Worm (Caenorhabditis elegans) whole organism, early embryonic: ENCODE data around the gene ZK896.4.

ENCODE experiments used
- B0310.2 ChIP-seq: sonication (generic microtip); optimal IDR thresholded peaks from 2 replicates; lab custom pipeline; 2016; ENCODE audit warnings: mild to moderate bottlenecking, missing genetic modification characterization, missing compliant biosample characterization
- F13C5.2 ChIP-seq: sonication (generic microtip); optimal IDR thresholded peaks from 2 replicates; lab custom pipeline; 2017; ENCODE audit warnings: mild to moderate bottlenecking, missing genetic modification characterization, inconsistent platforms, missing compliant biosample characterization
- aly-1 ChIP-seq: sonication (generic microtip); optimal IDR thresholded peaks from 2 replicates; lab custom pipeline; 2016; ENCODE audit warnings: missing genetic modification characterization, missing compliant biosample characterization
- ama-1 ChIP-seq: fragments of 150-350 bp; optimal IDR thresholded peaks from 2 replicates; lab custom pipeline; 2014
- ceh-13 ChIP-seq: fragments of 200-800 bp; sonication (Bioruptor generic); optimal IDR thresholded peaks from 2 replicates; lab custom pipeline; 2018; ENCODE audit warnings: mild to moderate bottlenecking, missing genetic modification characterization, missing compliant biosample characterization
- ceh-36 ChIP-seq: sonication (generic microtip); optimal IDR thresholded peaks from 2 replicates; lab custom pipeline; 2016; ENCODE audit warnings: missing genetic modification characterization, inconsistent platforms, missing compliant biosample characterization
- ets-7 ChIP-seq: sonication (generic microtip); optimal IDR thresholded peaks from 2 replicates; lab custom pipeline; 2016; ENCODE audit warnings: missing genotype, missing genetic modification characterization, missing compliant biosample characterization
- flt-1 ChIP-seq: fragments of 200-800 bp; sonication (Bioruptor generic); IDR thresholded peaks from 2 replicates; pipeline ENCODE4 v1.3.6; 2022; ENCODE audit warnings: missing genetic modification characterization, missing compliant biosample characterization
- hmbx-1 ChIP-seq: sonication (generic microtip); optimal IDR thresholded peaks from 2 replicates; lab custom pipeline; 2016; ENCODE audit warnings: mild to moderate bottlenecking, missing genetic modification characterization, missing compliant biosample characterization
- hmg-4 ChIP-seq: fragments of 200-800 bp; sonication (Bioruptor generic); optimal IDR thresholded peaks from 2 replicates; lab custom pipeline; 2018; ENCODE audit warnings: mild to moderate bottlenecking, missing genetic modification characterization, missing compliant biosample characterization
- hnd-1 ChIP-seq: sonication (generic microtip); optimal IDR thresholded peaks from 2 replicates; lab custom pipeline; 2016; ENCODE audit warnings: missing genetic modification characterization, missing compliant biosample characterization
- pes-1 ChIP-seq: fragments of 200-800 bp; sonication (Bioruptor generic); IDR thresholded peaks from 2 replicates; pipeline ENCODE4 v1.3.6; 2022; ENCODE audit warnings: missing genetic modification reagents, missing genetic modification characterization, missing compliant biosample characterization
- scrt-1 ChIP-seq: fragments of 200-800 bp; sonication (Bioruptor generic); IDR thresholded peaks from 2 replicates; pipeline ENCODE4 v1.3.6; 2022; ENCODE audit warnings: missing genetic modification characterization, missing compliant biosample characterization
- sea-1 ChIP-seq: fragments of 200-800 bp; sonication (Bioruptor generic); conservative IDR thresholded peaks from 2 replicates; pipeline ENCODE4 v1.3.6; 2022; ENCODE audit warnings: missing genetic modification characterization, missing compliant biosample characterization
- tbx-11 ChIP-seq: fragments of 200-800 bp; sonication (Bioruptor generic); IDR thresholded peaks from 2 replicates; pipeline ENCODE4 v1.3.6; 2022; ENCODE audit warnings: missing genetic modification characterization, missing compliant biosample characterization
- tbx-37 ChIP-seq: fragments of 200-800 bp; sonication (Bioruptor generic); conservative IDR thresholded peaks from 2 replicates; pipeline ENCODE4 v1.3.6; 2022; ENCODE audit warnings: missing genetic modification reagents, missing genetic modification characterization, missing compliant biosample characterization
- tra-4 ChIP-seq: sonication (generic microtip); optimal IDR thresholded peaks from 2 replicates; lab custom pipeline; 2017; ENCODE audit warnings: missing genetic modification characterization, missing compliant biosample characterization

Gene ZK896.4

DNA sequence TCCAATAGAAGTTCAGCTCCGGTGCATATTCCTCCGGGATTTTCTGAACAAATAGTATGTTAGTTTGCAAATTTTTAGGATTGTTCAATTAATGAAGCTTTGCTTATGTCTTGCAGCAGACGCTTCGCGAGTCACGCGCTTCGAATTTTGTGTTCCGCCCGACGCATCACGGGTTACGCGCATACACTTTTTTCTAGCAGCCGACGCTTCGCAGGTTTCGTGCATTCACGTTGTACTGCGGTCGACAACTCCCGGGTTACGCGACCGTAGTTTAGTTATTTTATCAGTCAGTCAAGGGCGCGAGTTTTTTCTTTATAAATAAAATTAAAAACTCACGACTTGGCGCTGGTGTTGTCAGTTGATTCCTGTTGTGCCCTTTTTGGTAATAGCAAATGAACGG is 13.3 kb downstream of the ZK896.4 start:
- TF ChIP-seq flt-1 (GFP tag; lab: Robert Waterston, UW) (no peak), ceh-36 (tag; lab: Kevin White, UChicago) (no peak), hmg-4 (no peak), tra-4 (tag; lab: Kevin White, UChicago) (no peak), pes-1 (GFP tag; lab: Robert Waterston, UW) (no peak), tbx-37 (GFP tag; lab: Robert Waterston, UW) (no peak), ceh-13 (GFP tag; lab: Kevin White, UChicago) (no peak)

DNA sequence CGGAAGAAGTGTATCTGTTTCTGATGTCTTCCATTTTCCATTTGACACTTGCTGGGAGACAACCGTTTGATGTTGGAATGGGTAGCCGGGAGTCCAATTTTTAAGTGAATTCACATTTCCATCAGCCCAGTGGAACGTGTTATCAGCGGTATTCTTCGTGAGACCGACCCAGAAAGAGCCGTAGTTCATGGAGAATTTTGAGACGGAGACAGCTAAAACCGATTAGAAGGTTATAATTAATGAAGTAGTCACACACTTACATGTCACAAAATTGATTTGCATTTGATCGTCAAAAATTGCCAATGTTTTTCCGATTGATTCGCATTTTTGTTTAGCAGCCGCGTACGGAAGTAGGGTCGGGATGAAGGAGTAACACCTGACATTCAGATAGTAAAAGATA is 13.7 kb downstream of the ZK896.4 start:
- no peak for TF ChIP-seq hmbx-1
- TF ChIP-seq ets-7: no peak
- TF ChIP-seq hnd-1 (tag; lab: Kevin White, UChicago): no peak
- no peak for TF ChIP-seq F13C5.2 (tag; lab: Kevin White, UChicago)
- TF ChIP-seq hmg-4: no peak
- no peak for TF ChIP-seq aly-1 (tag; lab: Kevin White, UChicago)
- no peak for TF ChIP-seq scrt-1 (GFP tag; lab: Robert Waterston, UW)
- TF ChIP-seq B0310.2 (tag; lab: Kevin White, UChicago): no peak
- no peak for TF ChIP-seq tbx-37 (GFP tag; lab: Robert Waterston, UW)
- TF ChIP-seq tbx-11 (GFP tag; lab: Robert Waterston, UW): no peak
- no peak for TF ChIP-seq tra-4 (tag; lab: Kevin White, UChicago)
- no peak for TF ChIP-seq sea-1 (GFP tag; lab: Robert Waterston, UW)
- TF ChIP-seq ceh-36 (tag; lab: Kevin White, UChicago): no peak

DNA sequence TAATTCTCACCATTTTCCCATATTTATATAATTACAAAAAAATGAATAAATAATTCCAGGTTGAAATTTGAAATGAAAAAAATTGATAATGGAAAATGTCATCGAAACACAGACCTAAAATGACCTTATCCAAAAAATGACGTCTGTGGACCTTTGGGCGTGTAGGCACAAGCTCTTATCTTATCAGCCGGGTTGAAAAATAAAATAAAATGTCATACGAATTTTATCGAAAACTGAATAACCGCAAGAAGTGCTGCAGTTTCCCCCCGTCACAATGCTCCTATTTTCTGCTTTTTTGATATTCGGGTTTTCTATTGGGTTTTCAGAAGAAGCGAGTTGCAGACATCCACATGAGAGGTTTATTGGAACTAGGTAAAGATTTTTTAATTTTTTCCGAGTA is 17.2 kb downstream of the ZK896.4 start, which contains the start of gene clec-186:
Gene clec-186, plus strand, starts transcription at position 226 of the 400 bp plus-strand sequence.
- TF ChIP-seq tbx-37 (GFP tag; lab: Robert Waterston, UW) (no peak), aly-1 (tag; lab: Kevin White, UChicago) (no peak), hnd-1 (tag; lab: Kevin White, UChicago) (no peak)

DNA sequence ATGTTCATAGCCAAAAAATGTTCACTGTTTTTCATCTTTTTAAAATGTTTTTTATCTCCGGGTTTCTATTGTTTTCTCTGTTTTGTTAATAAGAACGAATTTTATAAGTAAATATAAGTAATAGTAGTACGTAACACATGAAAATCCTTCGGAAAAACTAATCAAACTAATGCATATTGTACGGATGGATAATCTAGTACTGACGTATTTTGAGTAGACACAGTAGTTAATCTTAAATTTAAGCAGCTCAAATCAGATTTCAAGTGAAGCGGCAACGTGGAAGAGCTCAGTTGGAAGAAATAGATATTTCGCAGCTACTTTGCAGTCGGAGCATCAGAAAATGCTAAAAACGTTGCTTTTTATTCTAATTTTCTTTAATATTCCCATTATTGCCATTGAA is 23.3 kb downstream of the ZK896.4 start, which contains the start of gene gcy-18:
Gene gcy-18, plus strand, starts transcription at position 301 of the 400 bp plus-strand sequence.
- TF ChIP-seq ama-1 (lab: Kevin White, UChicago) (no peak), ceh-13 (GFP tag; lab: Kevin White, UChicago) (no peak), scrt-1 (GFP tag; lab: Robert Waterston, UW) (no peak), tbx-11 (GFP tag; lab: Robert Waterston, UW) (no peak), pes-1 (GFP tag; lab: Robert Waterston, UW) (no peak), tbx-37 (GFP tag; lab: Robert Waterston, UW) (no peak), hmbx-1 (no peak), F13C5.2 (tag; lab: Kevin White, UChicago) (no peak), sea-1 (GFP tag; lab: Robert Waterston, UW) (no peak), flt-1 (GFP tag; lab: Robert Waterston, UW) (no peak), ceh-36 (tag; lab: Kevin White, UChicago) (no peak), ets-7 (no peak)

DNA sequence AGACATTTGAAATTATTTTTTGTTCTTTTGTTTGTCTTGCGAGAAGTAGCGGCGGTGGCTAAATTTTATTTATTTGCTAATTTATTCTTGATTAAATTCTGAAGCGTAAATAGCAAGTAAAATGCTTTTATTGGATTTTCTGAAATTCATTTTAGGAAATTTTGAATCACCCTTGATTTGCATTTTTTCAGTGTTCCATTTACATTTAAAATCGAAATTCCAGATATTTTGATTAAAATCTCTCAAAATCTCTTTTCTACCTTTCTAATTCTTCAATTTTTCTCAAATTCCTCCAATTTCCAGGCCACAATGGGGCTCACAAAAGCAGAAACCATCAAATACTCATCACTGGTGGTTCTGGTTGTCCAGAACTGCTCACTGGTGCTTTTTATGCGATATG is 27.8 kb downstream of the ZK896.4 start, which contains the start of gene nstp-5:
Gene nstp-5, plus strand, starts transcription at position 301 of the 400 bp plus-strand sequence.
- TF ChIP-seq hmg-4 (no peak), tra-4 (tag; lab: Kevin White, UChicago) (no peak), ets-7 (no peak), pes-1 (GFP tag; lab: Robert Waterston, UW) (no peak), aly-1 (tag; lab: Kevin White, UChicago) (no peak), ceh-36 (tag; lab: Kevin White, UChicago) (no peak), hnd-1 (tag; lab: Kevin White, UChicago) (no peak), scrt-1 (GFP tag; lab: Robert Waterston, UW) (no peak), tbx-37 (GFP tag; lab: Robert Waterston, UW) (no peak), sea-1 (GFP tag; lab: Robert Waterston, UW) (no peak), B0310.2 (tag; lab: Kevin White, UChicago) (no peak), tbx-11 (GFP tag; lab: Robert Waterston, UW) (no peak)

DNA sequence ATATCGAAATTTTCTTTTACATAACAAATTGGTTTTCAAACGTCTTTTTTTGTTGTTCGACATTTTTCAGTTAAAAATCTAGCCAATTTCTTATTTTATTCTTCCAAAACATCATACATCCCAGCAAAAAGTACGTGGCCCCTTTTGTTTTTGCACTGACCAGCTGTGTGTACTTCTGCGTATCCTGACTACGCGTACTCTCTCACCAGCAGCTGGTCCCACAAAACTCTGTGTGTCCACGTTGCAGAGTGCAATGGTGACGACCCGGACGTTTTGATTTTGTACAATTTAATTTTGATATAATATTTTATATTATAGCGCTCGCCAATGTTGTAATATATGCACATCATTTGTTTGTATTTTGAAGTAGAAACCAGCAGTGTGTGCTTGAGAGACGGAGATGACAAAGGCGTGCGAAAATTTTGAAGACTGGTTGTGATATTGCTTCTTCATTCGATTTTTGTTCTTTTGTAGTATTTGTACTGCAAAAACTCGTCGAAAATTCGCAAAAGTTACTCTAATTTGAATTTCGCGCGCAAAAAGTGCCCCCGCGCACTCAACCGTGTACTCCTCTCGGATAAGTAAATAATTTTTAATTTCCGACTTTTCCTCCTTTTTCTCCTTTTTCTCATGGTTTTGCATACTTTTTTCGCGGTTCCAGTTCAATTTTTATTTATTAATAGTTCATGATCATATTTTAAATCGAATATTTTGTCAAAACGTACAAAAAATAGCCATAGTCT is 28.5 kb downstream of the ZK896.4 start:
- TF ChIP-seq hmbx-1: no peak
- no peak for TF ChIP-seq ets-7
- TF ChIP-seq ceh-36 (tag; lab: Kevin White, UChicago): no peak
- TF ChIP-seq B0310.2 (tag; lab: Kevin White, UChicago): no peak
- no peak for TF ChIP-seq aly-1 (tag; lab: Kevin White, UChicago)
- no peak for TF ChIP-seq ceh-13 (GFP tag; lab: Kevin White, UChicago)
- TF ChIP-seq hnd-1 (tag; lab: Kevin White, UChicago): no peak
- no peak for TF ChIP-seq flt-1 (GFP tag; lab: Robert Waterston, UW)
- no peak for TF ChIP-seq hmg-4
- no peak for TF ChIP-seq tra-4 (tag; lab: Kevin White, UChicago)
- no peak for TF ChIP-seq scrt-1 (GFP tag; lab: Robert Waterston, UW)
- no peak for TF ChIP-seq pes-1 (GFP tag; lab: Robert Waterston, UW)
- TF ChIP-seq ama-1 (lab: Kevin White, UChicago): no peak
- no peak for TF ChIP-seq sea-1 (GFP tag; lab: Robert Waterston, UW)
- no peak for TF ChIP-seq tbx-11 (GFP tag; lab: Robert Waterston, UW)
- no peak for TF ChIP-seq F13C5.2 (tag; lab: Kevin White, UChicago)
- no peak for TF ChIP-seq tbx-37 (GFP tag; lab: Robert Waterston, UW)

DNA sequence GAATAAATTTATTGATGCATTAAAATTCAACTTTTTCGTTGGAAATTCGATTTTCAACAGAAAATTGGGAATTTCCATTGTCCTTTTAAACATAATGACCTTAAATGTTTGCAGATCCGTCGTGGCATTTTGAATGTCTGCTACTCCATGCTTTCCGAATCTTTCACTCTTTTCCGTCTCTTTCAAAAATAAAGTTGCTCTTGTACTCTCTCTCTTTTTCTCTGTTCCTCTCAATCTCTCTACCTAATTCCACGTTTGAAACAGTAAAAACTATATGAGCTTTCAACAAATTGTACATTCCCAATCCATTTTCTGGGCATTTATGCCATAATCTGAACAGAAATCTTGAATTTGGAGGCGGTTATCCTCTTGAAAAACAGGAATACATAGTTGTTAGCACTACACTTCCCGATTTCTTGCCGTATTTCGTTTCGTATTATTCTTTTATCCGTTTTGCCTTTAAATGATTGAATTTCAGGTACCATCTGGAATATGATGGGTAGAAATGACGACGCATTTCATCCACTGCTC is 34.0 kb downstream of the ZK896.4 start, which contains the start of gene srf-3:
Gene srf-3, plus strand, starts transcription at position 481 of the 531 bp plus-strand sequence.
- TF ChIP-seq scrt-1 (GFP tag; lab: Robert Waterston, UW): no peak
- TF ChIP-seq tbx-37 (GFP tag; lab: Robert Waterston, UW): no peak
- TF ChIP-seq ceh-36 (tag; lab: Kevin White, UChicago): no peak
- TF ChIP-seq tbx-11 (GFP tag; lab: Robert Waterston, UW): no peak
- no peak for TF ChIP-seq flt-1 (GFP tag; lab: Robert Waterston, UW)
- no peak for TF ChIP-seq pes-1 (GFP tag; lab: Robert Waterston, UW)
- no peak for TF ChIP-seq ets-7
- no peak for TF ChIP-seq tra-4 (tag; lab: Kevin White, UChicago)
- no peak for TF ChIP-seq aly-1 (tag; lab: Kevin White, UChicago)
- no peak for TF ChIP-seq B0310.2 (tag; lab: Kevin White, UChicago)
- TF ChIP-seq hnd-1 (tag; lab: Kevin White, UChicago): no peak
- no peak for TF ChIP-seq ama-1 (lab: Kevin White, UChicago)
- TF ChIP-seq hmbx-1: no peak
- no peak for TF ChIP-seq sea-1 (GFP tag; lab: Robert Waterston, UW)
- TF ChIP-seq F13C5.2 (tag; lab: Kevin White, UChicago): no peak
- no peak for TF ChIP-seq hmg-4
- no peak for TF ChIP-seq ceh-13 (GFP tag; lab: Kevin White, UChicago)
